Fruit fly (Drosophila melanogaster) whole organism, prepupa: ENCODE results near the gene Art4.

ENCODE experiments used
- Blimp-1 ChIP-seq: fragments of 200-800 bp; sonication (Bioruptor generic); optimal IDR thresholded peaks from 3 replicates; lab custom pipeline; 2017; ENCODE audit warnings: missing biosample characterization, missing genetic modification characterization, mild to moderate bottlenecking, moderate library complexity, missing genetic modification reagents
- CG3919 ChIP-seq: fragments of 200-800 bp; sonication (Bioruptor generic); optimal IDR thresholded peaks from 3 replicates; lab custom pipeline; 2016; ENCODE audit warnings: missing biosample characterization, missing genetic modification characterization
- Sox102F ChIP-seq: fragments of 200-800 bp; sonication (Bioruptor generic); optimal IDR thresholded peaks from 2 replicates; lab custom pipeline; 2016; ENCODE audit warnings: missing biosample characterization, mild to moderate bottlenecking, missing genetic modification characterization
- dsx ChIP-seq: fragments of 200-800 bp; optimal IDR thresholded peaks from 3 replicates; lab custom pipeline; 2019; ENCODE audit warnings: missing biosample characterization, mild to moderate bottlenecking, missing genetic modification characterization, moderate library complexity; ENCODE audit not compliant: poor library complexity, severe bottlenecking
- eg ChIP-seq: fragments of 200-800 bp; sonication (Bioruptor generic); IDR thresholded peaks from 3 replicates; pipeline ENCODE4 v1.3.6; 2022; ENCODE audit warnings: missing biosample characterization, missing genetic modification characterization
- pdm3 ChIP-seq: fragments of 200-800 bp; sonication (Bioruptor generic); optimal IDR thresholded peaks from 3 replicates; lab custom pipeline; 2016; ENCODE audit warnings: missing biosample characterization, missing genetic modification characterization
- ss ChIP-seq, 2 experiments: fragments of 200-800 bp; sonication (Bioruptor generic); optimal IDR thresholded peaks; 2 replicates in 1 of 2; 3 replicates in 1 of 2; lab custom pipeline; 2017 to 2018; ENCODE audit warnings: mild to moderate bottlenecking in 2 of 2, missing biosample characterization in 2 of 2, missing genetic modification characterization in 2 of 2, moderate library complexity in 1 of 2

dm6 chr3R:9940565-9941258 lies 45.1 kb downstream of the Art4 start:
- TF ChIP-seq CG3919 (GFP tag; lab: Kevin White, UChicago) = no peak
- no peak for TF ChIP-seq pdm3 (GFP tag; lab: Kevin White, UChicago)
- no peak for TF ChIP-seq Sox102F (GFP tag; lab: Kevin White, UChicago)
- no peak for TF ChIP-seq dsx (GFP tag; lab: Kevin White, UChicago)
- TF ChIP-seq Blimp-1 (GFP tag; lab: Kevin White, UChicago) = no peak
- no peak for TF ChIP-seq eg (GFP tag; lab: Robert Waterston, UW)
- no peak for TF ChIP-seq ss (GFP tag; optimal IDR thresholded peaks at IDR 0.05; lab: Kevin White, UChicago)
